Worm (Caenorhabditis elegans): ENCODE results near the gene ins-7.

The ins-7 gene

ce11 chrIV:9724948-9725347 lies 42.3 kb upstream of the ins-7 start, which contains the start of the genes nhr-138 and C28D4.18:
Gene nhr-138 (plus strand): TSS chrIV:9725251.
Gene C28D4.18 (plus strand): TSS chrIV:9725280.
- TF ChIP-seq nhr-12 (tag; optimal IDR thresholded peaks at IDR 0.05) (no peak), lsy-2 (tag; optimal IDR thresholded peaks at IDR 0.05) (no peak), nhr-76 (tag; optimal IDR thresholded peaks at IDR 0.05) (no peak), egl-13 (tag; optimal IDR thresholded peaks at IDR 0.05) (no peak), skn-1 (tag; optimal IDR thresholded peaks at IDR 0.05) (no peak), irx-1 (tag; optimal IDR thresholded peaks at IDR 0.05) (no peak), ceh-8 (GFP tag; optimal IDR thresholded peaks at IDR 0.05) (no peak), C16A3.4 (tag; optimal IDR thresholded peaks at IDR 0.05) (no peak), sptf-1 (tag; optimal IDR thresholded peaks at IDR 0.05) (no peak), aha-1 (tag; optimal IDR thresholded peaks at IDR 0.05) (no peak)

ce11 chrIV:9723185-9723584 lies 40.5 kb upstream of the ins-7 start:
- TF ChIP-seq aha-1 (tag; optimal IDR thresholded peaks at IDR 0.05): no peak
- no peak for TF ChIP-seq C16A3.4 (tag; optimal IDR thresholded peaks at IDR 0.05)
- TF ChIP-seq mef-2 (tag; optimal IDR thresholded peaks at IDR 0.05): no peak
- TF ChIP-seq unc-30 (tag; optimal IDR thresholded peaks at IDR 0.05): no peak
- no peak for TF ChIP-seq tbx-2 (tag; optimal IDR thresholded peaks at IDR 0.05)
- peak; percentile 79 for TF ChIP-seq nhr-85 (tag)
- TF ChIP-seq ceh-8 (GFP tag; optimal IDR thresholded peaks at IDR 0.05): no peak

ce11 chrIV:9718396-9718795 lies 35.8 kb upstream of the ins-7 start:
- TF ChIP-seq irx-1 (tag; optimal IDR thresholded peaks at IDR 0.05) (peak; percentile 4), alr-1 (tag; optimal IDR thresholded peaks at IDR 0.05; ENCODE audit: borderline replicate concordance) (no peak), jun-1 (tag; optimal IDR thresholded peaks at IDR 0.05) (peak; percentile 78), lin-15B (tag; optimal IDR thresholded peaks at IDR 0.05) (peak; percentile 22), unc-98 (GFP tag; IDR thresholded peaks at IDR 0.05) (no peak), nhr-237 (tag; optimal IDR thresholded peaks at IDR 0.05) (peak; percentile 78), nhr-90 (tag; optimal IDR thresholded peaks at IDR 0.05; ENCODE audit: poor library complexity) (peak; percentile 56), ztf-4 (tag; optimal IDR thresholded peaks at IDR 0.05) (peak; percentile 41), snu-23 (GFP tag; optimal IDR thresholded peaks at IDR 0.05) (peak; percentile 91), swsn-7 (tag; optimal IDR thresholded peaks at IDR 0.05) (peak; percentile 72), snpc-4 (tag; optimal IDR thresholded peaks at IDR 0.05) (peak; percentile 62), nhr-47 (tag; optimal IDR thresholded peaks at IDR 0.05) (peak; percentile 70), efl-3 (GFP tag; optimal IDR thresholded peaks at IDR 0.05) (no peak), hlh-4 (tag; optimal IDR thresholded peaks at IDR 0.05) (no peak), pax-3 (tag; optimal IDR thresholded peaks at IDR 0.05) (peak; percentile 41), unc-86 (tag; optimal IDR thresholded peaks at IDR 0.05) (peak; percentile 63), lin-39 (tag; optimal IDR thresholded peaks at IDR 0.05) (no peak), zag-1 (tag; optimal IDR thresholded peaks at IDR 0.05) (no peak), nhr-85 (tag) (peak; percentile 92), C16A3.4 (tag; optimal IDR thresholded peaks at IDR 0.05) (peak; percentile 73), pag-3 (tag; optimal IDR thresholded peaks at IDR 0.05; ENCODE audit: borderline replicate concordance, insufficient read depth) (peak; percentile 20), ceh-88 (GFP tag; IDR thresholded peaks at IDR 0.05) (no peak), xbp-1 (tag; optimal IDR thresholded peaks at IDR 0.05) (peak; percentile 60), lin-35 (GFP tag; optimal IDR thresholded peaks at IDR 0.05) (peak; percentile 62 to 66), fkh-4 (tag; optimal IDR thresholded peaks at IDR 0.05; ENCODE audit: borderline replicate concordance) (no peak), nhr-12 (tag; optimal IDR thresholded peaks at IDR 0.05) (no peak), C34B4.2 (tag; optimal IDR thresholded peaks at IDR 0.05) (no peak), fos-1 (tag; optimal IDR thresholded peaks at IDR 0.05) (peak; percentile 68), mdl-1 (tag; optimal IDR thresholded peaks at IDR 0.05) (peak in 1 of 2 experiments; percentile 72), vab-15 (tag; optimal IDR thresholded peaks at IDR 0.05) (no peak), tbx-2 (tag; optimal IDR thresholded peaks at IDR 0.05) (peak; percentile 81), unc-130 (tag; optimal IDR thresholded peaks at IDR 0.05) (peak; percentile 73), sup-37 (GFP tag; optimal IDR thresholded peaks at IDR 0.05) (no peak), aha-1 (tag; optimal IDR thresholded peaks at IDR 0.05) (peak; percentile 24), lin-13 (GFP tag; optimal IDR thresholded peaks at IDR 0.05) (peak; percentile 68), nhr-20 (tag; optimal IDR thresholded peaks at IDR 0.05) (peak; percentile 88), lin-14 (GFP tag; optimal IDR thresholded peaks at IDR 0.05) (peak; percentile 93), elt-2 (tag; optimal IDR thresholded peaks at IDR 0.05) (peak; percentile 46), lsy-2 (tag; optimal IDR thresholded peaks at IDR 0.05) (peak; percentile 30 to 84), ztf-11 (tag; optimal IDR thresholded peaks at IDR 0.05) (no peak), nhr-71 (tag; optimal IDR thresholded peaks at IDR 0.05) (peak; percentile 90), mef-2 (tag; optimal IDR thresholded peaks at IDR 0.05) (peak; percentile 35)
